Fruit fly (Drosophila melanogaster) whole organism, prepupa: Measurements from ENCODE around the gene Tbh.

Experiments used
- CG10631 ChIP-seq: fragments of 200-800 bp; sonication (Bioruptor generic); optimal IDR thresholded peaks from 2 replicates; lab custom pipeline; 2016; ENCODE audit warnings: missing biosample characterization, missing genetic modification characterization
- CG11762 ChIP-seq: fragments of 200-800 bp; sonication (Bioruptor generic); optimal IDR thresholded peaks from 3 replicates; lab custom pipeline; 2016; ENCODE audit warnings: missing biosample characterization, missing genetic modification characterization; ENCODE audit not compliant: insufficient read depth
- CG11902 ChIP-seq: fragments of 200-800 bp; sonication (Bioruptor generic); optimal IDR thresholded peaks from 3 replicates; lab custom pipeline; 2016; ENCODE audit warnings: missing biosample characterization, missing genetic modification characterization
- CG1621 ChIP-seq: fragments of 200-800 bp; sonication (Bioruptor generic); optimal IDR thresholded peaks from 3 replicates; lab custom pipeline; 2018; ENCODE audit warnings: missing biosample characterization, mild to moderate bottlenecking, missing genetic modification characterization
- CG16779 ChIP-seq: fragments of 200-800 bp; sonication (Bioruptor generic); optimal IDR thresholded peaks from 3 replicates; lab custom pipeline; 2017; ENCODE audit warnings: missing biosample characterization, mild to moderate bottlenecking, missing genetic modification characterization
- CG3032 ChIP-seq: fragments of 200-800 bp; optimal IDR thresholded peaks from 2 replicates; lab custom pipeline; 2019; ENCODE audit warnings: missing biosample characterization, mild to moderate bottlenecking, missing genetic modification characterization, moderate library complexity
- CG31627 ChIP-seq: fragments of 200-800 bp; sonication (Bioruptor generic); optimal IDR thresholded peaks from 3 replicates; lab custom pipeline; 2016; ENCODE audit warnings: missing biosample characterization, missing genetic modification characterization
- CG32006 ChIP-seq: fragments of 200-800 bp; sonication (Bioruptor generic); optimal IDR thresholded peaks from 3 replicates; lab custom pipeline; 2017; ENCODE audit warnings: missing biosample characterization, mild to moderate bottlenecking, missing genetic modification characterization
- CG34406 ChIP-seq: fragments of 200-800 bp; sonication (Bioruptor generic); optimal IDR thresholded peaks from 3 replicates; lab custom pipeline; 2016; ENCODE audit warnings: missing biosample characterization, missing genetic modification characterization
- CG3919 ChIP-seq: fragments of 200-800 bp; sonication (Bioruptor generic); optimal IDR thresholded peaks from 3 replicates; lab custom pipeline; 2016; ENCODE audit warnings: missing biosample characterization, missing genetic modification characterization
- CG4318 ChIP-seq: fragments of 200-800 bp; sonication (Bioruptor generic); optimal IDR thresholded peaks from 3 replicates; lab custom pipeline; 2017; ENCODE audit warnings: missing biosample characterization, mild to moderate bottlenecking, missing genetic modification characterization
- CG6163 ChIP-seq: fragments of 200-800 bp; sonication (Bioruptor generic); IDR thresholded peaks from 3 replicates; pipeline ENCODE4 v1.3.6; 2022; ENCODE audit warnings: missing biosample characterization, missing genetic modification characterization
- CG6276 ChIP-seq: fragments of 200-800 bp; sonication (Bioruptor generic); optimal IDR thresholded peaks from 2 replicates; lab custom pipeline; 2017; ENCODE audit warnings: missing biosample characterization, mild to moderate bottlenecking, missing genetic modification characterization
- CG6808 ChIP-seq: fragments of 200-800 bp; sonication (Bioruptor generic); optimal IDR thresholded peaks from 3 replicates; lab custom pipeline; 2017; ENCODE audit warnings: missing biosample characterization, missing genetic modification characterization, mild to moderate bottlenecking, moderate library complexity, missing genetic modification reagents
- CG6854 ChIP-seq: fragments of 200-800 bp; sonication (Bioruptor generic); optimal IDR thresholded peaks from 2 replicates; lab custom pipeline; 2017; ENCODE audit warnings: missing biosample characterization, mild to moderate bottlenecking, missing genetic modification characterization
- CG7368 ChIP-seq: fragments of 200-800 bp; sonication (Bioruptor generic); optimal IDR thresholded peaks from 3 replicates; lab custom pipeline; 2016; ENCODE audit warnings: missing biosample characterization, missing genetic modification characterization
- CG8119 ChIP-seq: fragments of 200-800 bp; sonication (Bioruptor generic); IDR thresholded peaks from 3 replicates; pipeline ENCODE4 v1.3.6; 2022; ENCODE audit warnings: missing biosample characterization, missing genetic modification characterization
- CG8632 ChIP-seq: fragments of 200-800 bp; sonication (Bioruptor generic); optimal IDR thresholded peaks from 3 replicates; lab custom pipeline; 2016; ENCODE audit warnings: missing biosample characterization, missing genetic modification characterization
- Eip78C ChIP-seq: fragments of 200-800 bp; sonication (Bioruptor generic); peaks from one replicate; lab custom pipeline; 2016; ENCODE audit warnings: missing biosample characterization, missing genetic modification characterization
- Eip93F ChIP-seq: fragments of 200-800 bp; sonication (Bioruptor generic); optimal IDR thresholded peaks from 2 replicates; lab custom pipeline; 2016; ENCODE audit warnings: missing biosample characterization, mild to moderate bottlenecking, missing genetic modification characterization
- Ets21C ChIP-seq: fragments of 200-800 bp; sonication (Bioruptor generic); optimal IDR thresholded peaks from 3 replicates; lab custom pipeline; 2016; ENCODE audit warnings: missing biosample characterization, missing genetic modification characterization
- Ets96B ChIP-seq: fragments of 200-800 bp; optimal IDR thresholded peaks from 2 replicates; lab custom pipeline; 2019; ENCODE audit warnings: missing biosample characterization, mild to moderate bottlenecking, missing genetic modification characterization, moderate library complexity
- Hr38 ChIP-seq: sonication (Bioruptor generic); optimal IDR thresholded peaks from 2 replicates; lab custom pipeline; 2016; ENCODE audit warnings: missing biosample characterization, missing genetic modification characterization
- Hr39 ChIP-seq: fragments of 200-800 bp; sonication (Bioruptor generic); optimal IDR thresholded peaks from 2 replicates; lab custom pipeline; 2016; ENCODE audit warnings: missing biosample characterization, missing genetic modification characterization
- Met ChIP-seq: fragments of 200-800 bp; sonication (Bioruptor generic); optimal IDR thresholded peaks from 3 replicates; lab custom pipeline; 2016; ENCODE audit warnings: missing biosample characterization, missing genetic modification characterization
- OdsH ChIP-seq: fragments of 200-800 bp; sonication (Bioruptor generic); optimal IDR thresholded peaks from 3 replicates; lab custom pipeline; 2016; ENCODE audit warnings: missing biosample characterization, missing genetic modification characterization
- Smox ChIP-seq: fragments of 200-800 bp; sonication (Bioruptor generic); optimal IDR thresholded peaks from 3 replicates; lab custom pipeline; 2016; ENCODE audit warnings: missing biosample characterization, missing genetic modification characterization
- Sox14 ChIP-seq: fragments of 200-800 bp; sonication (Bioruptor generic); optimal IDR thresholded peaks from 3 replicates; lab custom pipeline; 2016; ENCODE audit warnings: missing biosample characterization, missing genetic modification characterization
- achi ChIP-seq: fragments of 200-800 bp; sonication (Bioruptor generic); optimal IDR thresholded peaks from 3 replicates; lab custom pipeline; 2016; ENCODE audit warnings: missing biosample characterization, missing genetic modification characterization
- dsx ChIP-seq: fragments of 200-800 bp; optimal IDR thresholded peaks from 3 replicates; lab custom pipeline; 2019; ENCODE audit warnings: missing biosample characterization, mild to moderate bottlenecking, missing genetic modification characterization, moderate library complexity; ENCODE audit not compliant: poor library complexity, severe bottlenecking
- esn ChIP-seq: fragments of 200-800 bp; sonication (Bioruptor generic); optimal IDR thresholded peaks from 2 replicates; lab custom pipeline; 2016; ENCODE audit warnings: missing biosample characterization, mild to moderate bottlenecking, missing genetic modification characterization, moderate library complexity
- fd59A ChIP-seq: fragments of 200-800 bp; sonication (Bioruptor generic); optimal IDR thresholded peaks from 2 replicates; lab custom pipeline; 2017; ENCODE audit warnings: missing biosample characterization, mild to moderate bottlenecking, missing genetic modification characterization, missing genetic modification reagents
- fd85E ChIP-seq: fragments of 200-800 bp; sonication (Bioruptor generic); optimal IDR thresholded peaks from 3 replicates; lab custom pipeline; 2016; ENCODE audit warnings: missing biosample characterization, missing genetic modification characterization
- fkh ChIP-seq: fragments of 200-800 bp; sonication (Bioruptor generic); optimal IDR thresholded peaks from 3 replicates; lab custom pipeline; 2017; ENCODE audit warnings: missing biosample characterization, mild to moderate bottlenecking, missing genetic modification characterization, moderate library complexity
- lz ChIP-seq: fragments of 200-800 bp; sonication (Bioruptor generic); optimal IDR thresholded peaks from 3 replicates; lab custom pipeline; 2016; ENCODE audit warnings: missing biosample characterization, missing genetic modification characterization
- net ChIP-seq: fragments of 200-800 bp; sonication (Bioruptor generic); optimal IDR thresholded peaks from 3 replicates; lab custom pipeline; 2016; ENCODE audit warnings: missing biosample characterization, missing genetic modification characterization
- salr ChIP-seq, 2 experiments: fragments of 200-800 bp; sonication (Bioruptor generic); optimal IDR thresholded peaks; 3 replicates each; lab custom pipeline; 2016 to 2018; ENCODE audit warnings: missing biosample characterization in 2 of 2, missing genetic modification characterization in 2 of 2, mild to moderate bottlenecking in 1 of 2
- svp ChIP-seq: fragments of 200-800 bp; sonication (Bioruptor generic); peaks from one replicate; lab custom pipeline; 2016; ENCODE audit warnings: missing biosample characterization, missing genetic modification characterization
- topi ChIP-seq: fragments of 200-800 bp; sonication (Bioruptor generic); optimal IDR thresholded peaks from 3 replicates; lab custom pipeline; 2016; ENCODE audit warnings: missing biosample characterization, missing genetic modification characterization

Tbh gene

DNA sequence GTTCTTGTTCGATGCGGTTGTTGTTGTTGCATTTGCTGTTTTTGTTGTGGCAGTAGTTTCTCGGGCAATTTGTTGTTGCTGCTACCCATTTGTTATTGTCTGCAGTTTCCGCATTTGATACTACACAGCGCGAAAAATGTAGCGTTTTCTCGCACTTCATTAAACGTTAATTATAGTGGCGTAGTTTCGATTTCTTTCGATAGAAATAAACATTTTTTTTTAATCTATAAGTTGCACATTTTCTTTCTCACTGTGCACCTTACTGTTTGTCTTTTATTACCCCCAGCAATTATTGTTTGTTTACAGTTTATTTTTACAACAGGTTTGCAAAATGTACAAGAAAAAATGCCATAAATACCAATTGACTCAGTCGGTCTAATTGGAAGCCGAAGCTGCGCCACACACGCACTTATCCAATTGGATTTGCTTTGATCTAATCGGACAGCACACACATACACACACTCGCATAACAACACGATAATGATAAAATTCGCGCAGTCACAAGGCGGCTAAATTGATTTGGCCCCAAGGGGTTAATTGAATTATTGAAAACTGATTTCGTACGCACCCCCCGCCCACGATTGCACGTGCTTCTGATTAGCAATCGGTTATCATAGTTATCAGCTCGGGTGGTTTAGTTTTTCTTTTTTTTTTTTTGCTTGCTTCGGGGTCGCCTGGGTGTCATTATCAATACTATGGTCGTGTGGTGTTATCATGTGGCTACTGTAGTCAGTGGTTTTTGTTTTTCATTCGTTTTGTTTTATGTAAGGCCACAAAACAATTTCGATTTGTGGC is 29.5 kb upstream of the Tbh start (continued):
- TF ChIP-seq lz (no peak), Eip78C (peak; percentile 33), OdsH (GFP tag; lab: Kevin White, UChicago) (no peak), achi (GFP tag; lab: Kevin White, UChicago) (peak; percentile 2), Met (GFP tag; lab: Kevin White, UChicago) (no peak), esn (GFP tag; lab: Kevin White, UChicago) (no peak), salr (GFP tag; optimal IDR thresholded peaks at IDR 0.05; lab: Kevin White, UChicago) (no peak), CG6163 (GFP tag; lab: Robert Waterston, UW) (peak; percentile 69), CG11902 (GFP tag; lab: Kevin White, UChicago) (no peak), fkh (GFP tag; lab: Kevin White, UChicago) (no peak), Hr39 (no peak), CG16779 (tag; lab: Kevin White, UChicago) (no peak), Smox (GFP tag; lab: Kevin White, UChicago) (no peak), Hr38 (GFP tag; lab: Kevin White, UChicago) (no peak), Ets96B (no peak), CG1621 (tag; lab: Kevin White, UChicago) (no peak), CG10631 (no peak), CG8632 (no peak), Ets21C (GFP tag; lab: Kevin White, UChicago) (no peak), net (no peak), CG4318 (GFP tag; lab: Kevin White, UChicago) (no peak), CG6276 (GFP tag; lab: Kevin White, UChicago) (peak; percentile 34), CG11762 (GFP tag; lab: Kevin White, UChicago) (no peak), fd59A (GFP tag; lab: Kevin White, UChicago) (no peak), CG31627 (GFP tag; lab: Kevin White, UChicago) (no peak), CG3032 (tag; lab: Kevin White, UChicago) (no peak), fd85E (GFP tag; lab: Kevin White, UChicago) (no peak), CG32006 (GFP tag; lab: Kevin White, UChicago) (peak; percentile 55), Eip93F (GFP tag; lab: Kevin White, UChicago) (no peak), dsx (no peak), topi (GFP tag; lab: Kevin White, UChicago) (no peak), CG6854 (GFP tag; lab: Kevin White, UChicago) (no peak), CG8119 (GFP tag; lab: Robert Waterston, UW) (peak; percentile 60), svp (GFP tag; lab: Kevin White, UChicago) (peak; percentile 61)
- TF ChIP-seq, all 60 proteins: peak for 10

DNA sequence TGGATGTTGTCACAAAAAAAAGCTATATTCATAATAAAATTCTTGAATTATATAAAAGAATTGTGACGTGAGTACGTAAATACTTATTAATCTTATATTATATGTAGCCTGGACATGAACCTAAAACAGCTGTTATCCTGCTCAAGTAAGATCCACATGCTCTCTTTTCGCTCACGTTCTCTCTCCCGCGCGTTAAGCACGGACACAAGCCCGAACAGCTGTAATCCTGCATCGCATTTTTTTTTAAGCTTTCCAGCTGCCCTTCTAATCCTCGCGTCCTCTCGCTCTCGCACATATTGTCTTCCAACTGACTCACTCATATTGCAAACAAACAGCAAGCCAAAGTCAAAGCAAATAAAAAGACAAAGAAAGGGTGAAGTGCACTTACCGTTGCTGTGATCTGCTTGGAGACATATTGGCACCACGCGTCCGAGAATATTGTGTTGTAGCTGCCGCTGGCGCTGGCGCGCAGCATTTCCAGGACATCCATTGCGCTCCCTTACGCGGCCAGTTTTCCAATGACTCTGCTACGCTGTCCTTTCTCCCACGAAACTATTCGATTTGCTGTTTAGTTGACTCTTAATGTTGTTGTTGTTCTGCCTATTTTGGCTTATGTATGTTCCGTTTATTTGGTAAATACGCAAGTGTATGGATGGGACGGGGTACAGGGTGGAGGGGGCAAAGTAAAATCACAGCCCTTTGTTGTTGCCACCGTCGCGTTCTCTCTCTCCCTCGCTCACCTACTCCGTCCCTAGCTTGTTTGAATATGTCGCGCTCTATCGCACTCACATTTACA is 28.2 kb upstream of the Tbh start:
- TF ChIP-seq CG34406 (GFP tag; lab: Kevin White, UChicago) (no peak), CG6163 (GFP tag; lab: Robert Waterston, UW) (0 out of 3 replicates have a peak, but pooled peaks have one; percentile 38), CG8119 (GFP tag; lab: Robert Waterston, UW) (0 out of 3 replicates have a peak, but pooled peaks have one; percentile 15), fd59A (GFP tag; lab: Kevin White, UChicago) (no peak), esn (GFP tag; lab: Kevin White, UChicago) (no peak), svp (GFP tag; lab: Kevin White, UChicago) (peak; percentile 36), CG3919 (GFP tag; lab: Kevin White, UChicago) (no peak), Sox14 (GFP tag; lab: Kevin White, UChicago) (peak; percentile 69), CG6808 (GFP tag; lab: Kevin White, UChicago) (peak; percentile 16), CG6276 (GFP tag; lab: Kevin White, UChicago) (peak; percentile 20), Eip78C (peak; percentile 49), net (no peak), CG7368 (no peak), fkh (GFP tag; lab: Kevin White, UChicago) (peak; percentile 83)
- TF ChIP-seq, all 60 proteins: peak for 8
